Fruit fly (Drosophila melanogaster): ENCODE results near the gene Wdr81.

Wdr81 gene

DNA sequence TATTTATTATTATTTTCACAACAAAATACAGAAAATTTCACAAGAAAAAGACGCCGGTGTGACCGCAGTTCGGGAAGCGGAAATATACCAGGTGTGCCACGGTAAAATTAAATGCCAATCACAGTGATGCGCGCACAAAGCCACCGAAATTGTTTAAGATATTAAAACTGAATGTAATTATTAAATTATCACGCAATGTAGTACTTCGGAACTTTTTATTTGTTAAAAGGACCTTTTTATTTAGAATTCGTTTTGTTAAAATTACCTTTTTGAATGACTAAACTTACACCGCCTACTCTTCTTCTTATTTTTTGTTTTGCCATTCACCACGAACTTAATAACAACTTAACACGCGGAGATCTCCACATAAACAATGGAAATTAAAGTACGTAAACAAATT is 32.8 kb downstream of the Wdr81 start, which contains the start of the genes CG6686 and CG34163 (continued):
- TF ChIP-seq dysf (GFP tag; IDR thresholded peaks at IDR 0.05) (no peak; the same call in 2 of the 3 replicates), ems (GFP tag; optimal IDR thresholded peaks at IDR 0.05) (peak; percentile 47), az2 (GFP tag; optimal IDR thresholded peaks at IDR 0.05) (peak; percentile 58), CG13296 (GFP tag; optimal IDR thresholded peaks at IDR 0.05) (peak; percentile 3), Sry-δ (GFP tag; optimal IDR thresholded peaks at IDR 0.05) (peak; percentile 43), Antp (GFP tag; optimal IDR thresholded peaks at IDR 0.05) (peak; percentile 10), fu2 (GFP tag; optimal IDR thresholded peaks at IDR 0.05) (peak; percentile 30), H15 (GFP tag; IDR thresholded peaks at IDR 0.05) (no peak), CG4282 (GFP tag; optimal IDR thresholded peaks at IDR 0.05) (no peak), Vsx1 (GFP tag; optimal IDR thresholded peaks at IDR 0.05) (no peak), HmgD (GFP tag; optimal IDR thresholded peaks at IDR 0.05) (peak; percentile 34), insv (GFP tag; optimal IDR thresholded peaks at IDR 0.05) (peak in 1 of 2 experiments; percentile 3)

DNA sequence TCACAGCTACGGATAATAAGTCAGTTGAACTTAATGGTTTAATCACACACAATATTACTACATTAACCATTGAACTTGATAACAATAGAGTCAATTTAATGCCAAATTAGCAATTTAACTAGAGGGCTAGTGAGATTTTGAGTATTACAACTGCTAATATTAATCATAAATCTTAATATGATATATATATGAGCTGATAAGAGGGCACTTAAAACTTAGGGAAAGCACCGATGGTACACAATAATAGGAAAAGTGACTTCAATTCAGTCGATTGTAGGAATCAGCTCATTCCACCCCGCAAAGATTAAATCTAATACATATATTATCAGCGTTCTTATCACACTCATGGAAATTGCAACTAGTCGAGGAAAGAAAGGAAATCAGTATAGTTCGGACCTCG is 39.5 kb downstream of the Wdr81 start, which contains the start of gene CG16965:
CG16965 (plus strand) TSS at position 382 of the 400 bp plus-strand sequence.
- TF ChIP-seq fd3F (GFP tag; optimal IDR thresholded peaks at IDR 0.05) (no peak), exex (tag; optimal IDR thresholded peaks at IDR 0.05) (peak; percentile 59)

DNA sequence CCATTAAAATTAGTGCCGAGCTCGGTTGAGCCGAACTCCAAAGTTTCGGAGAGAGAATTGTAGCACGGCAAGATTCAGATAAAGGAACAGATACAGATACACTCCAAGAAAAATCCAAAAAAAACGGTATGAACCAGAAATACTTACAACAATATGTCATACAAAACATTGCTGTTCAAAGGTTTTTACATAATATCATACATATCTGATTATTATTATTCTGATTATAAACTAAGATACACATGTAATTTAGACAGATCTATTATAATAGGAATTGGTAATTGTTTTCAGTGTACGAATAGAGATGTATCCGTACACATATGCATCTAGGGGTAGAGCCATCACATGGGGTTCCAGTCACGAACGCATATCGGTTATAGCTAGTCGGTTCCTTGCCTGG is 40.7 kb downstream of the Wdr81 start:
- TF ChIP-seq ato (GFP tag; IDR thresholded peaks at IDR 0.05; ENCODE audit: partially characterized antibody), result no peak
- TF ChIP-seq vnd (GFP tag; IDR thresholded peaks at IDR 0.05; ENCODE audit: partially characterized antibody), result no peak
- TF ChIP-seq repo (GFP tag; optimal IDR thresholded peaks at IDR 0.05), result no peak
- no peak for TF ChIP-seq CG15269 (tag; optimal IDR thresholded peaks at IDR 0.05)
- no peak for TF ChIP-seq CG11504 (tag; optimal IDR thresholded peaks at IDR 0.05)
- no peak for TF ChIP-seq ems (GFP tag; optimal IDR thresholded peaks at IDR 0.05)
- no peak for TF ChIP-seq kay (GFP tag; optimal IDR thresholded peaks at IDR 0.05)
- peak; percentile 23; the same call in 1 of the 2 replicates for TF ChIP-seq Xrp1 (GFP tag; IDR thresholded peaks at IDR 0.05)
- no peak for TF ChIP-seq Myb (GFP tag; optimal IDR thresholded peaks at IDR 0.05)
- TF ChIP-seq CG7839 (tag; optimal IDR thresholded peaks at IDR 0.05), result peak; percentile 11
- no peak for TF ChIP-seq CG11093 (GFP tag; IDR thresholded peaks at IDR 0.05)
- TF ChIP-seq CG11560 (tag; IDR thresholded peaks at IDR 0.05), result no peak
- peak; percentile 22; the same call in 1 of the 3 replicates for TF ChIP-seq CG17361 (GFP tag; IDR thresholded peaks at IDR 0.05)
- TF ChIP-seq CG16779 (GFP tag; IDR thresholded peaks at IDR 0.05), result no peak
- TF ChIP-seq lmd (GFP tag; IDR thresholded peaks at IDR 0.05), result no peak
- no peak for TF ChIP-seq Deaf1 (tag; optimal IDR thresholded peaks at IDR 0.05)
- TF ChIP-seq Oli (tag; optimal IDR thresholded peaks at IDR 0.05), result peak; percentile 10
- no peak for TF ChIP-seq CG10431 (GFP tag; optimal IDR thresholded peaks at IDR 0.05)
- TF ChIP-seq CG9797 (GFP tag; optimal IDR thresholded peaks at IDR 0.05), result no peak
- TF ChIP-seq CG3163 (GFP tag; optimal IDR thresholded peaks at IDR 0.05), result no peak
- TF ChIP-seq hkb (optimal IDR thresholded peaks at IDR 0.05), result no peak
- 0 out of 2 replicates have a peak, but pooled peaks have one; percentile 15 for TF ChIP-seq hkb (GFP tag; IDR thresholded peaks at IDR 0.05)
- TF ChIP-seq PHDP (tag; optimal IDR thresholded peaks at IDR 0.05), result no peak
- TF ChIP-seq fd3F (GFP tag; optimal IDR thresholded peaks at IDR 0.05), result no peak
- TF ChIP-seq bsh (GFP tag; optimal IDR thresholded peaks at IDR 0.05), result peak in 1 of 2 experiments; percentile 28
- no peak for TF ChIP-seq E2f2 (GFP tag; IDR thresholded peaks at IDR 0.05)
- no peak for TF ChIP-seq esg (GFP tag; conservative IDR thresholded peaks at IDR 0.05)
- TF ChIP-seq run (tag; optimal IDR thresholded peaks at IDR 0.05), result no peak
- TF ChIP-seq phol (tag; optimal IDR thresholded peaks at IDR 0.05), result peak; percentile 28
- TF ChIP-seq gem (tag; optimal IDR thresholded peaks at IDR 0.05), result peak; percentile 62
- TF ChIP-seq Dll (GFP tag; IDR thresholded peaks at IDR 0.05; ENCODE audit: partially characterized antibody), result no peak
- no peak for TF ChIP-seq gsb-n (tag; optimal IDR thresholded peaks at IDR 0.05)
- no peak for TF ChIP-seq CG15514 (GFP tag; optimal IDR thresholded peaks at IDR 0.05)
- no peak for TF ChIP-seq btn (GFP tag; optimal IDR thresholded peaks at IDR 0.05)
- peak in 1 of 3 experiments; percentile 58 for TF ChIP-seq lola (GFP tag; optimal IDR thresholded peaks at IDR 0.05)
- no peak for TF ChIP-seq dpn (GFP tag; optimal IDR thresholded peaks at IDR 0.05)
